Fruit fly (Drosophila melanogaster) whole organism, prepupa: ENCODE data around the gene RhoGAP18B.

Experiments used
- CG10669 ChIP-seq: fragments of 200-800 bp; sonication (Bioruptor generic); optimal IDR thresholded peaks from 3 replicates; lab custom pipeline; 2018; ENCODE audit warnings: missing biosample characterization, mild to moderate bottlenecking, missing genetic modification characterization, moderate library complexity
- CG11294 ChIP-seq: fragments of 200-800 bp; sonication (Bioruptor generic); IDR thresholded peaks from 2 replicates; pipeline ENCODE4 v1.3.6; 2022; ENCODE audit warnings: missing biosample characterization, missing genetic modification characterization
- CG11902 ChIP-seq: fragments of 200-800 bp; sonication (Bioruptor generic); optimal IDR thresholded peaks from 3 replicates; lab custom pipeline; 2016; ENCODE audit warnings: missing biosample characterization, missing genetic modification characterization
- CG15336 ChIP-seq: fragments of 200-800 bp; sonication (Bioruptor generic); IDR thresholded peaks from 2 replicates; pipeline ENCODE4 v1.3.6; 2022; ENCODE audit warnings: missing biosample characterization, missing genetic modification characterization
- CG1621 ChIP-seq: fragments of 200-800 bp; sonication (Bioruptor generic); optimal IDR thresholded peaks from 3 replicates; lab custom pipeline; 2018; ENCODE audit warnings: missing biosample characterization, mild to moderate bottlenecking, missing genetic modification characterization
- CG16779 ChIP-seq: fragments of 200-800 bp; sonication (Bioruptor generic); optimal IDR thresholded peaks from 3 replicates; lab custom pipeline; 2017; ENCODE audit warnings: missing biosample characterization, mild to moderate bottlenecking, missing genetic modification characterization
- CG3032 ChIP-seq: fragments of 200-800 bp; optimal IDR thresholded peaks from 2 replicates; lab custom pipeline; 2019; ENCODE audit warnings: missing biosample characterization, mild to moderate bottlenecking, missing genetic modification characterization, moderate library complexity
- CG32006 ChIP-seq: fragments of 200-800 bp; sonication (Bioruptor generic); optimal IDR thresholded peaks from 3 replicates; lab custom pipeline; 2017; ENCODE audit warnings: missing biosample characterization, mild to moderate bottlenecking, missing genetic modification characterization
- CG3919 ChIP-seq: fragments of 200-800 bp; sonication (Bioruptor generic); optimal IDR thresholded peaks from 3 replicates; lab custom pipeline; 2016; ENCODE audit warnings: missing biosample characterization, missing genetic modification characterization
- CG4318 ChIP-seq: fragments of 200-800 bp; sonication (Bioruptor generic); optimal IDR thresholded peaks from 3 replicates; lab custom pipeline; 2017; ENCODE audit warnings: missing biosample characterization, mild to moderate bottlenecking, missing genetic modification characterization
- CG6163 ChIP-seq: fragments of 200-800 bp; sonication (Bioruptor generic); IDR thresholded peaks from 3 replicates; pipeline ENCODE4 v1.3.6; 2022; ENCODE audit warnings: missing biosample characterization, missing genetic modification characterization
- CG6276 ChIP-seq: fragments of 200-800 bp; sonication (Bioruptor generic); optimal IDR thresholded peaks from 2 replicates; lab custom pipeline; 2017; ENCODE audit warnings: missing biosample characterization, mild to moderate bottlenecking, missing genetic modification characterization
- CG6792 ChIP-seq: fragments of 200-800 bp; sonication (Bioruptor generic); optimal IDR thresholded peaks from 3 replicates; lab custom pipeline; 2016; ENCODE audit warnings: missing biosample characterization, missing genetic modification characterization
- CG6808 ChIP-seq: fragments of 200-800 bp; sonication (Bioruptor generic); optimal IDR thresholded peaks from 3 replicates; lab custom pipeline; 2017; ENCODE audit warnings: missing biosample characterization, missing genetic modification characterization, mild to moderate bottlenecking, moderate library complexity, missing genetic modification reagents
- CG6854 ChIP-seq: fragments of 200-800 bp; sonication (Bioruptor generic); optimal IDR thresholded peaks from 2 replicates; lab custom pipeline; 2017; ENCODE audit warnings: missing biosample characterization, mild to moderate bottlenecking, missing genetic modification characterization
- CG7368 ChIP-seq: fragments of 200-800 bp; sonication (Bioruptor generic); optimal IDR thresholded peaks from 3 replicates; lab custom pipeline; 2016; ENCODE audit warnings: missing biosample characterization, missing genetic modification characterization
- CG8119 ChIP-seq: fragments of 200-800 bp; sonication (Bioruptor generic); IDR thresholded peaks from 3 replicates; pipeline ENCODE4 v1.3.6; 2022; ENCODE audit warnings: missing biosample characterization, missing genetic modification characterization
- CG8319 ChIP-seq: fragments of 200-800 bp; sonication (Bioruptor generic); optimal IDR thresholded peaks from 3 replicates; lab custom pipeline; 2016; ENCODE audit warnings: missing biosample characterization, missing genetic modification characterization
- CG9139 ChIP-seq: fragments of 200-800 bp; sonication (Bioruptor generic); optimal IDR thresholded peaks from 3 replicates; lab custom pipeline; 2017; ENCODE audit warnings: missing biosample characterization, mild to moderate bottlenecking, missing genetic modification characterization
- Eip78C ChIP-seq: fragments of 200-800 bp; sonication (Bioruptor generic); peaks from one replicate; lab custom pipeline; 2016; ENCODE audit warnings: missing biosample characterization, missing genetic modification characterization
- Ets21C ChIP-seq: fragments of 200-800 bp; sonication (Bioruptor generic); optimal IDR thresholded peaks from 3 replicates; lab custom pipeline; 2016; ENCODE audit warnings: missing biosample characterization, missing genetic modification characterization
- Ets96B ChIP-seq: fragments of 200-800 bp; optimal IDR thresholded peaks from 2 replicates; lab custom pipeline; 2019; ENCODE audit warnings: missing biosample characterization, mild to moderate bottlenecking, missing genetic modification characterization, moderate library complexity
- Gug ChIP-seq: fragments of 200-800 bp; sonication (Bioruptor generic); IDR thresholded peaks from 2 replicates; pipeline ENCODE4 v1.3.6; 2022; ENCODE audit warnings: missing biosample characterization, missing genetic modification characterization
- Hr38 ChIP-seq: sonication (Bioruptor generic); optimal IDR thresholded peaks from 2 replicates; lab custom pipeline; 2016; ENCODE audit warnings: missing biosample characterization, missing genetic modification characterization
- Hr39 ChIP-seq: fragments of 200-800 bp; sonication (Bioruptor generic); optimal IDR thresholded peaks from 2 replicates; lab custom pipeline; 2016; ENCODE audit warnings: missing biosample characterization, missing genetic modification characterization
- Hr4 ChIP-seq: fragments of 200-800 bp; sonication (Bioruptor generic); optimal IDR thresholded peaks from 3 replicates; lab custom pipeline; 2016; ENCODE audit warnings: missing biosample characterization, missing genetic modification characterization
- Lpt ChIP-seq: fragments of 200-800 bp; sonication (Bioruptor generic); optimal IDR thresholded peaks from 3 replicates; lab custom pipeline; 2016; ENCODE audit warnings: missing biosample characterization, missing genetic modification characterization
- Met ChIP-seq: fragments of 200-800 bp; sonication (Bioruptor generic); optimal IDR thresholded peaks from 3 replicates; lab custom pipeline; 2016; ENCODE audit warnings: missing biosample characterization, missing genetic modification characterization
- OdsH ChIP-seq: fragments of 200-800 bp; sonication (Bioruptor generic); optimal IDR thresholded peaks from 3 replicates; lab custom pipeline; 2016; ENCODE audit warnings: missing biosample characterization, missing genetic modification characterization
- Smox ChIP-seq: fragments of 200-800 bp; sonication (Bioruptor generic); optimal IDR thresholded peaks from 3 replicates; lab custom pipeline; 2016; ENCODE audit warnings: missing biosample characterization, missing genetic modification characterization
- Sox102F ChIP-seq: fragments of 200-800 bp; sonication (Bioruptor generic); optimal IDR thresholded peaks from 2 replicates; lab custom pipeline; 2016; ENCODE audit warnings: missing biosample characterization, mild to moderate bottlenecking, missing genetic modification characterization
- Sox14 ChIP-seq: fragments of 200-800 bp; sonication (Bioruptor generic); optimal IDR thresholded peaks from 3 replicates; lab custom pipeline; 2016; ENCODE audit warnings: missing biosample characterization, missing genetic modification characterization
- achi ChIP-seq: fragments of 200-800 bp; sonication (Bioruptor generic); optimal IDR thresholded peaks from 3 replicates; lab custom pipeline; 2016; ENCODE audit warnings: missing biosample characterization, missing genetic modification characterization
- eg ChIP-seq: fragments of 200-800 bp; sonication (Bioruptor generic); IDR thresholded peaks from 3 replicates; pipeline ENCODE4 v1.3.6; 2022; ENCODE audit warnings: missing biosample characterization, missing genetic modification characterization
- esn ChIP-seq: fragments of 200-800 bp; sonication (Bioruptor generic); optimal IDR thresholded peaks from 2 replicates; lab custom pipeline; 2016; ENCODE audit warnings: missing biosample characterization, mild to moderate bottlenecking, missing genetic modification characterization, moderate library complexity
- fd59A ChIP-seq: fragments of 200-800 bp; sonication (Bioruptor generic); optimal IDR thresholded peaks from 2 replicates; lab custom pipeline; 2017; ENCODE audit warnings: missing biosample characterization, mild to moderate bottlenecking, missing genetic modification characterization, missing genetic modification reagents
- fd85E ChIP-seq: fragments of 200-800 bp; sonication (Bioruptor generic); optimal IDR thresholded peaks from 3 replicates; lab custom pipeline; 2016; ENCODE audit warnings: missing biosample characterization, missing genetic modification characterization
- fkh ChIP-seq: fragments of 200-800 bp; sonication (Bioruptor generic); optimal IDR thresholded peaks from 3 replicates; lab custom pipeline; 2017; ENCODE audit warnings: missing biosample characterization, mild to moderate bottlenecking, missing genetic modification characterization, moderate library complexity
- net ChIP-seq: fragments of 200-800 bp; sonication (Bioruptor generic); optimal IDR thresholded peaks from 3 replicates; lab custom pipeline; 2016; ENCODE audit warnings: missing biosample characterization, missing genetic modification characterization
- pdm3 ChIP-seq: fragments of 200-800 bp; sonication (Bioruptor generic); optimal IDR thresholded peaks from 3 replicates; lab custom pipeline; 2016; ENCODE audit warnings: missing biosample characterization, missing genetic modification characterization
- salr ChIP-seq, 2 experiments: fragments of 200-800 bp; sonication (Bioruptor generic); optimal IDR thresholded peaks; 3 replicates each; lab custom pipeline; 2016 to 2018; ENCODE audit warnings: missing biosample characterization in 2 of 2, missing genetic modification characterization in 2 of 2, mild to moderate bottlenecking in 1 of 2
- ss ChIP-seq, 2 experiments: fragments of 200-800 bp; sonication (Bioruptor generic); optimal IDR thresholded peaks; 2 replicates in 1 of 2; 3 replicates in 1 of 2; lab custom pipeline; 2017 to 2018; ENCODE audit warnings: mild to moderate bottlenecking in 2 of 2, missing biosample characterization in 2 of 2, missing genetic modification characterization in 2 of 2, moderate library complexity in 1 of 2
- svp ChIP-seq: fragments of 200-800 bp; sonication (Bioruptor generic); peaks from one replicate; lab custom pipeline; 2016; ENCODE audit warnings: missing biosample characterization, missing genetic modification characterization
- vri ChIP-seq: fragments of 200-800 bp; sonication (Bioruptor generic); optimal IDR thresholded peaks from 3 replicates; lab custom pipeline; 2016; ENCODE audit warnings: missing biosample characterization, mild to moderate bottlenecking, missing genetic modification characterization

The RhoGAP18B gene

DNA sequence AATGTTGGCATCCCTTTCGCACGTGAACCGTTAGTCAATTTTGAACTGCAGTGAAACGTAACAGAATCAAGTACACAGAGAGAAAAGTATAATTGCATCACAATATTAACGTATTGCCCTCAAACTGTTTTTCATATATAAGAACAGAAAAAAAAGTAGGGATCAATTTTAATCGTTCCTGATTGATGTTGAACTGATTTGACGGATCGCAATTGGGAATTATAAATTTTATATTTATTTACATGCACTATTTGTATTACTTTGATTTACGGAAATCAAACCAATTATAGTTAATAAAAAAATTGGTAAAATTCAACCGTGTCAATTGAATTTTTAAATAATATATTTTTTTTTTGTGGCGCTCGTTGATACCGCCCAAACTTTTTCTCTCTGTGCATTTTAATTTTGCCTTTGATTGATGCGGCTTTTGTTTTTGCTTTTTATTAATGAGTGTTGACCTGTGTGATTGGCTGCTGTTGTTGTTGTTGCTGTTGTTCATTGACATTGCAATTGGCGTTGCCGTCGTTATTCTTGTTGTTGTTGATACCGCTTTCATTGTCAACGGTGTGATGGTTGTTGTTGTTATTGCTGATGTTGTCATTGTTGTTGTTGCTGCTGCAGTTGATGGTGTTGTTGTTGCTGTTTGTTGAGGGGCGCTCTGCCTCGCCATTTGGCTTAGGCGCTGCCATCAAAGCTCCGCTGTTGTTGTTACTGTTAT, 14.2 kb downstream of the RhoGAP18B start (continued):
- TF ChIP-seq Gug (GFP tag; lab: Robert Waterston, UW) (peak; percentile 50), Sox102F (peak; percentile 75), achi (GFP tag; lab: Kevin White, UChicago) (peak; percentile 77), Eip78C (GFP tag; lab: Kevin White, UChicago) (peak; percentile 89), Hr38 (GFP tag; lab: Kevin White, UChicago) (no peak), CG6276 (GFP tag; lab: Kevin White, UChicago) (peak; percentile 62), CG10669 (GFP tag; lab: Kevin White, UChicago) (peak; percentile 62), net (GFP tag; lab: Kevin White, UChicago) (peak; percentile 67), CG6808 (GFP tag; lab: Kevin White, UChicago) (peak; percentile 53), eg (GFP tag; lab: Robert Waterston, UW) (peak; percentile 60; the same call in 2 of the 3 replicates), Ets21C (peak; percentile 55), CG16779 (tag; lab: Kevin White, UChicago) (no peak), CG11294 (GFP tag; lab: Robert Waterston, UW) (0 out of 2 replicates have a peak, but pooled peaks have one; percentile 47), fd85E (GFP tag; lab: Kevin White, UChicago) (no peak), CG32006 (GFP tag; lab: Kevin White, UChicago) (peak; percentile 85)

DNA sequence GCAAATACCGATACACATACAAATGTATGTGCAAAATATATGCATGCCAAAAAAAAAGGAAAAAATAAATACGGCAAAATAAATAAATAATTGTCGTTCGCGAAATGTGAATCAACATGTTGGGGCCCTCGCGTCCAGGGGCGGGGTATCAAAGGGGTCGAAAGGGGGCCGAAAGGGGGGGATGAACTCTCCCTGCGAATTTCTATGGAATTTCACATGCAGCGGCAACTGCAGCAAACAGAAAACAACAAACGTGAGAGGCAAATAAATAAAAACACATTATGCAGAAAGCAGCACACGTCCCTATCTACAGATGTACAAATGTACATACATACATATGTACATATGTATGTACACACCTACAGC, 17.4 kb downstream of the RhoGAP18B start:
- TF ChIP-seq CG6163 (GFP tag; lab: Robert Waterston, UW) (0 out of 3 replicates have a peak, but pooled peaks have one; percentile 9), salr (GFP tag; optimal IDR thresholded peaks at IDR 0.05; lab: Kevin White, UChicago) (no peak)

DNA sequence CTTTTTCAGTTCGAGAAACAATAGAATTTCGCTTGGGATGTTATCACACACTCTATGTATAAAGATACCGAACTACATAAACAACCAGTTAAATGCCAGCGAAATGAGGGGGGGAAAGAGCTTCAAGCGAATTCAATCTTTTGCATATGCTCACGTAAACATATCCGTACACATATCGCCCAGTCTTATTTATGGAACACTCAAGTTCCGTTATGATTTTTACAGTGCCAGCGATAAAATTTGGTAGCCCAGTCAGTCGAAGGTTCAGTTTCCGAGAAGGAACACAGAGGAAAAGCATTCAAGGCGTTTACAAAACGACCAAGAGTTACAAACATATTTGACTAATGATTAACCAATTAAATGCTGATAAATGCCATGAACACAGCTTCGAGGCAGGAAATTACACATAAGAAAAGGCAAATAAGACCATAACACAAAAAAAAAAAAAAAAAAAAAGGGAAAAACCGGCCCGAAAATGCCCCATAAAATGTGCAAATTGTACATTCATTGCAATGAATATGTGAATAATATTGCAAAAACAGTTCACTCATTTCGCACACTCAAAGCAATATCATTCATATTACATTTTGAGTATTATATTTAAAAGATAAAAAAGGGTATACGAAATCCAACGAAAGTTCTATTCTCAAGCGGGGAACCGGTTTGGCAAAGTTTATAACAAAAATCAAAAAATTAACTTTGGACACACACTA, 17.9 kb downstream of the RhoGAP18B start:
- TF ChIP-seq CG6163 (GFP tag; lab: Robert Waterston, UW) (no peak), CG9139 (GFP tag; lab: Kevin White, UChicago) (no peak), CG6854 (GFP tag; lab: Kevin White, UChicago) (no peak), CG6792 (GFP tag; lab: Kevin White, UChicago) (no peak), CG4318 (GFP tag; lab: Kevin White, UChicago) (no peak), Met (GFP tag; lab: Kevin White, UChicago) (peak; percentile 50), CG11902 (no peak), CG1621 (tag; lab: Kevin White, UChicago) (no peak), Sox14 (GFP tag; lab: Kevin White, UChicago) (peak; percentile 45), CG10669 (GFP tag; lab: Kevin White, UChicago) (no peak), net (GFP tag; lab: Kevin White, UChicago) (no peak), ss (GFP tag; optimal IDR thresholded peaks at IDR 0.05; lab: Kevin White, UChicago) (no peak), CG6276 (GFP tag; lab: Kevin White, UChicago) (no peak), Hr4 (no peak), CG7368 (GFP tag; lab: Kevin White, UChicago) (no peak), CG3032 (tag; lab: Kevin White, UChicago) (no peak), CG8319 (GFP tag; lab: Kevin White, UChicago) (no peak), CG15336 (GFP tag; lab: Robert Waterston, UW) (no peak), OdsH (GFP tag; lab: Kevin White, UChicago) (peak; percentile 22), CG16779 (tag; lab: Kevin White, UChicago) (no peak), CG6808 (GFP tag; lab: Kevin White, UChicago) (no peak), CG11294 (GFP tag; lab: Robert Waterston, UW) (no peak), eg (GFP tag; lab: Robert Waterston, UW) (no peak), CG3919 (GFP tag; lab: Kevin White, UChicago) (no peak), Gug (GFP tag; lab: Robert Waterston, UW) (no peak), vri (GFP tag; lab: Kevin White, UChicago) (peak; percentile 6), svp (GFP tag; lab: Kevin White, UChicago) (peak; percentile 78), fd85E (GFP tag; lab: Kevin White, UChicago) (no peak), achi (GFP tag; lab: Kevin White, UChicago) (no peak), pdm3 (GFP tag; lab: Kevin White, UChicago) (peak; percentile 34), fkh (GFP tag; lab: Kevin White, UChicago) (no peak), Smox (GFP tag; lab: Kevin White, UChicago) (peak; percentile 67), CG8119 (GFP tag; lab: Robert Waterston, UW) (no peak), Hr39 (peak; percentile 50), fd59A (GFP tag; lab: Kevin White, UChicago) (no peak), Lpt (GFP tag; lab: Kevin White, UChicago) (no peak), Ets96B (no peak), Sox102F (peak; percentile 63), esn (GFP tag; lab: Kevin White, UChicago) (peak; percentile 69)
